Fruit fly (Drosophila melanogaster) whole organism, pupa: ENCODE measurements around the gene CG33523.

Experiments
- CG12605 ChIP-seq: fragments of 200-800 bp; sonication (Bioruptor generic); IDR thresholded peaks from 2 replicates; pipeline ENCODE4 v1.3.6; 2022; ENCODE audit warnings: missing biosample characterization, missing genetic modification characterization
- CG4496 ChIP-seq: fragments of 200-800 bp; sonication (Bioruptor generic); IDR thresholded peaks from 3 replicates; pipeline ENCODE4 v1.3.6; 2022; ENCODE audit warnings: missing biosample characterization, missing genetic modification characterization
- CG9948 ChIP-seq: fragments of 200-800 bp; sonication (Bioruptor generic); optimal IDR thresholded peaks from 2 replicates; lab custom pipeline; 2018; ENCODE audit warnings: missing biosample characterization, mild to moderate bottlenecking, missing genetic modification characterization, moderate library complexity
- Ets98B ChIP-seq: fragments of 200-800 bp; sonication (Bioruptor generic); IDR thresholded peaks from 2 replicates; pipeline ENCODE4 v1.3.6; 2022; ENCODE audit warnings: missing biosample characterization, missing genetic modification characterization
- Pif1B ChIP-seq: fragments of 200-800 bp; sonication (Bioruptor generic); optimal IDR thresholded peaks from 3 replicates; lab custom pipeline; 2016; ENCODE audit warnings: missing biosample characterization, missing genetic modification characterization
- Snoo ChIP-seq: fragments of 200-800 bp; sonication (Bioruptor generic); optimal IDR thresholded peaks from 3 replicates; lab custom pipeline; 2017; ENCODE audit warnings: missing biosample characterization, mild to moderate bottlenecking, missing genetic modification characterization, inconsistent platforms
- gl ChIP-seq: fragments of 200-800 bp; sonication (Bioruptor generic); optimal IDR thresholded peaks from 2 replicates; lab custom pipeline; 2018; ENCODE audit warnings: missing biosample characterization, mild to moderate bottlenecking, missing genetic modification characterization
- rn ChIP-seq: fragments of 200-800 bp; sonication (Bioruptor generic); IDR thresholded peaks from 2 replicates; pipeline ENCODE4 v1.3.6; 2022; ENCODE audit warnings: missing biosample characterization, missing genetic modification characterization

DNA sequence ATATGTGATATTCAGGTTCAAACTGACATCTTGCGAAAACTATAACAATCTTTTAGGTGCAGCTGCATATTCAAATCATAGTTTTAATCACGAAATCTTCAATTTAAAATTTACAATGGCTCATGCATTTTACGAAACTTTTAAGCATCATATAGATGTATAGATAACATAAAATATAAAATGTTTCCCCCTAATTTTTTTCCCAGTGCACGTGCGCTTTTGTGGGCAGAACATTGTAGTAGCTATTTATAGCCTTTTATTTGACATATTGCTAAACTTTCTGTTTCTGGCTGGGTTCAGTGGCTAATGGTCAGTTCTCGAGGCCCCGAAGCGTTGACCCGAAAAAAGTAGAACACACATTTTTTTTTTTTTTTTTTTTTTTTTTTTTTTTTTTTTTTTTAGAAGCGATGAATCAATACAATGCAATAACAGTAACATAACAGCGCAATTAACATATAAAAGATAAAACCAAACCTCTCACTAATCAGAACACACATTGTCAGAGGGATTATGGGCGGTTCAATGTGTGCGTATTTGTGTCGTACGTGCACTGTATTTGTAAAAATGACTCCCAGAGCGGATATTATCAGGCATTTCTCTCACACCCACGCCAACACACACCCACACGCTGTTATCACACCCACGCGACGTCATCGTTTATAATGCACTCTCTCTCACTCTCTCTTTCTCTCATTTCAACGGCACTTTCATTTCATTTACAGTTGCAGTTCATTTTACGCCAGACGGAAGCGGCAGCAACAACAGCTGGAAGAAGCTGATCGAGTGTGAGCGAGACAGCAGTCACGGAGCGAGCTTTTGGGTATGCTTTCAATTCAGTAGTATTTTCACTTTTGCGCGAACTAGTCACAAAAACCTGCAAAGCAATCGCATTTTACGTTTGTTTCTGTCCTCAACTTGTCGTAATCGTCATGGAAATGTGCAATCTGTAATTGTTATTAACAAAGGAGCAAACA lies 2.6 kb downstream of the CG33523 start:
- TF ChIP-seq Pif1B (GFP tag; lab: Kevin White, UChicago) (peak; percentile 34), Ets98B (GFP tag; lab: Robert Waterston, UW) (peak; percentile 60; the same call in 1 of the 2 replicates), CG9948 (tag; lab: Kevin White, UChicago) (no peak), Snoo (tag; lab: Kevin White, UChicago) (peak; percentile 20), CG12605 (peak; percentile 12; the same call in 1 of the 2 replicates), gl (tag; lab: Kevin White, UChicago) (no peak), rn (GFP tag; lab: Robert Waterston, UW) (no peak), CG4496 (peak; percentile 66; the same call in 2 of the 3 replicates)
